Worm (Caenorhabditis elegans) whole organism, L1 larva: ENCODE results near the gene aptf-1.

Experiments used
- C16A3.4 ChIP-seq: fragments of 150-350 bp; optimal IDR thresholded peaks from 2 replicates; lab custom pipeline; 2014; ENCODE audit warnings: missing biosample characterization, missing genetic modification characterization
- C34B4.2 ChIP-seq: sonication (generic microtip); optimal IDR thresholded peaks from 2 replicates; lab custom pipeline; 2017; ENCODE audit warnings: mild to moderate bottlenecking, missing genetic modification characterization, missing compliant biosample characterization
- aha-1 ChIP-seq: fragments of 150-350 bp; optimal IDR thresholded peaks from 2 replicates; lab custom pipeline; 2014; ENCODE audit warnings: missing biosample characterization, missing genetic modification characterization
- ama-1 ChIP-seq: fragments of 150-350 bp; optimal IDR thresholded peaks from 2 replicates; lab custom pipeline; 2014
- ceh-82 ChIP-seq, 3 experiments: fragments of 150-350 bp in 1 of 3; sonication (generic microtip) in 2 of 3; optimal IDR thresholded peaks; 2 replicates each; lab custom pipeline; 2014 to 2017; ENCODE audit warnings: missing biosample characterization in 3 of 3, missing genetic modification characterization in 3 of 3
- dpl-1 ChIP-seq, 3 experiments: fragments of 150-350 bp in 2 of 3; sonication (generic microtip) in 1 of 3; optimal IDR thresholded peaks; 2 replicates each; lab custom pipeline; 2014 to 2017; ENCODE audit warnings: missing biosample characterization in 3 of 3, missing genetic modification characterization in 3 of 3, missing genetic modification reagents in 3 of 3
- dsc-1 ChIP-seq: sonication (generic microtip); optimal IDR thresholded peaks from 2 replicates; lab custom pipeline; 2016; ENCODE audit warnings: mild to moderate bottlenecking, missing genetic modification characterization, missing compliant biosample characterization
- efl-1 ChIP-seq, 4 experiments: fragments of 150-350 bp; optimal IDR thresholded peaks in 3 of 4; peaks in 1 of 4; 1 replicate in 1 of 4; 2 replicates in 3 of 4; lab custom pipeline; 2014; ENCODE audit warnings: missing biosample characterization in 2 of 4, missing genetic modification characterization in 2 of 4, missing genetic modification reagents in 2 of 4
- egl-13 ChIP-seq: sonication (generic microtip); optimal IDR thresholded peaks from 2 replicates; lab custom pipeline; 2016; ENCODE audit warnings: missing genotype, missing genetic modification reagents, missing genetic modification characterization, missing compliant biosample characterization
- elt-3 ChIP-seq, 6 experiments: fragments of 150-350 bp in 1 of 6; sonication (generic microtip); optimal IDR thresholded peaks; 2 replicates each; lab custom pipeline; 2017 to 2018; ENCODE audit warnings: missing biosample characterization in 6 of 6, missing genetic modification characterization in 6 of 6, inconsistent platforms in 1 of 6
- fkh-10 ChIP-seq: sonication (generic microtip); optimal IDR thresholded peaks from 2 replicates; lab custom pipeline; 2017; ENCODE audit warnings: missing biosample characterization, missing genetic modification reagents, missing genetic modification characterization
- fkh-8 ChIP-seq: sonication (generic microtip); optimal IDR thresholded peaks from 2 replicates; lab custom pipeline; 2016; ENCODE audit warnings: mild to moderate bottlenecking, missing genetic modification characterization, missing compliant biosample characterization
- grh-1 ChIP-seq: fragments of 200-800 bp; sonication (Bioruptor generic); IDR thresholded peaks from 2 replicates; pipeline ENCODE4 v1.3.6; 2022; ENCODE audit warnings: missing genetic modification reagents, missing genetic modification characterization, missing compliant biosample characterization
- hlh-4 ChIP-seq: sonication (generic microtip); optimal IDR thresholded peaks from 2 replicates; lab custom pipeline; 2016; ENCODE audit warnings: mild to moderate bottlenecking, missing genetic modification characterization, missing compliant biosample characterization
- hpl-2 ChIP-seq: fragments of 150-350 bp; optimal IDR thresholded peaks from 2 replicates; lab custom pipeline; 2014; ENCODE audit warnings: missing biosample characterization, missing genetic modification reagents, missing genetic modification characterization
- irx-1 ChIP-seq: sonication (generic microtip); optimal IDR thresholded peaks from 2 replicates; lab custom pipeline; 2016; ENCODE audit warnings: missing genetic modification characterization, missing compliant biosample characterization
- lin-13 ChIP-seq: fragments of 150-350 bp; optimal IDR thresholded peaks from 2 replicates; lab custom pipeline; 2014; ENCODE audit warnings: missing biosample characterization, missing genetic modification reagents, missing genetic modification characterization
- lin-14 ChIP-seq: fragments of 200-800 bp; sonication (Bioruptor generic); optimal IDR thresholded peaks from 2 replicates; lab custom pipeline; 2018; ENCODE audit warnings: mild to moderate bottlenecking, missing genetic modification characterization, moderate library complexity, missing compliant biosample characterization
- lin-35 ChIP-seq, 2 experiments: fragments of 150-350 bp; optimal IDR thresholded peaks; 2 replicates each; lab custom pipeline; 2014; ENCODE audit warnings: missing biosample characterization in 2 of 2, missing genetic modification characterization in 2 of 2, missing genetic modification reagents in 2 of 2
- lsy-2 ChIP-seq, 2 experiments: fragments of 150-350 bp; optimal IDR thresholded peaks; 2 replicates each; lab custom pipeline; 2014; ENCODE audit warnings: missing biosample characterization in 2 of 2, missing genetic modification characterization in 2 of 2
- mab-9 ChIP-seq: fragments of 200-800 bp; sonication (Bioruptor generic); IDR thresholded peaks from 2 replicates; pipeline ENCODE4 v1.3.6; 2022; ENCODE audit warnings: missing genetic modification reagents, missing genetic modification characterization, missing compliant biosample characterization
- mep-1 ChIP-seq: fragments of 150-350 bp; optimal IDR thresholded peaks from 2 replicates; lab custom pipeline; 2014; ENCODE audit warnings: missing biosample characterization, missing genetic modification characterization
- nhr-19 ChIP-seq: fragments of 200-800 bp; sonication (Bioruptor generic); conservative IDR thresholded peaks from 2 replicates; pipeline ENCODE4 v1.3.6; 2022; ENCODE audit warnings: missing genetic modification characterization, missing compliant biosample characterization
- nhr-20 ChIP-seq: sonication (generic microtip); optimal IDR thresholded peaks from 2 replicates; lab custom pipeline; 2016; ENCODE audit warnings: mild to moderate bottlenecking, missing genetic modification characterization, missing compliant biosample characterization
- nhr-47 ChIP-seq: sonication (generic microtip); optimal IDR thresholded peaks from 2 replicates; lab custom pipeline; 2016; ENCODE audit warnings: mild to moderate bottlenecking, missing genetic modification characterization, moderate library complexity, missing compliant biosample characterization
- nhr-71 ChIP-seq: sonication (generic microtip); optimal IDR thresholded peaks from 2 replicates; lab custom pipeline; 2016; ENCODE audit warnings: mild to moderate bottlenecking, missing genetic modification characterization, moderate library complexity, missing compliant biosample characterization
- nhr-77 ChIP-seq: fragments of 150-350 bp; optimal IDR thresholded peaks from 2 replicates; lab custom pipeline; 2014; ENCODE audit warnings: missing biosample characterization, missing genetic modification characterization
- nhr-85 ChIP-seq: sonication (generic microtip); peaks from one replicate; lab custom pipeline; 2016; ENCODE audit warnings: missing genetic modification characterization, inconsistent platforms, missing compliant biosample characterization
- pag-3 ChIP-seq: sonication (generic microtip); optimal IDR thresholded peaks from 2 replicates; lab custom pipeline; 2017; ENCODE audit warnings: missing genetic modification characterization, mild to moderate bottlenecking, missing compliant biosample characterization, antibody characterized with exemption, borderline replicate concordance; ENCODE audit not compliant: insufficient read depth
- pqm-1 ChIP-seq: sonication (generic microtip); optimal IDR thresholded peaks from 3 replicates; lab custom pipeline; 2017; ENCODE audit warnings: missing biosample characterization, missing genetic modification characterization
- rnt-1 ChIP-seq: sonication (generic microtip); optimal IDR thresholded peaks from 2 replicates; lab custom pipeline; 2016; ENCODE audit warnings: mild to moderate bottlenecking, missing genetic modification characterization, moderate library complexity, missing compliant biosample characterization
- snpc-4 ChIP-seq: fragments of 150-350 bp; optimal IDR thresholded peaks from 2 replicates; lab custom pipeline; 2014; ENCODE audit warnings: missing biosample characterization, missing genetic modification characterization
- snu-23 ChIP-seq: sonication (generic microtip); optimal IDR thresholded peaks from 2 replicates; lab custom pipeline; 2016; ENCODE audit warnings: missing genetic modification characterization, missing compliant biosample characterization
- sup-37 ChIP-seq: fragments of 200-800 bp; sonication (Bioruptor generic); optimal IDR thresholded peaks from 2 replicates; lab custom pipeline; 2018; ENCODE audit warnings: mild to moderate bottlenecking, missing genetic modification characterization, missing compliant biosample characterization
- swsn-7 ChIP-seq: sonication (generic microtip); optimal IDR thresholded peaks from 2 replicates; lab custom pipeline; 2016; ENCODE audit warnings: missing genetic modification characterization, missing compliant biosample characterization
- tbx-2 ChIP-seq: sonication (generic microtip); optimal IDR thresholded peaks from 2 replicates; lab custom pipeline; 2016; ENCODE audit warnings: missing genetic modification characterization, missing compliant biosample characterization
- tlp-1 ChIP-seq: fragments of 150-350 bp; optimal IDR thresholded peaks from 2 replicates; lab custom pipeline; 2014; ENCODE audit warnings: missing biosample characterization, missing genetic modification characterization
- unc-62 ChIP-seq: fragments of 150-350 bp; optimal IDR thresholded peaks from 2 replicates; lab custom pipeline; 2014; ENCODE audit warnings: missing biosample characterization, missing genetic modification reagents, missing genetic modification characterization
- unc-86 ChIP-seq: sonication (generic microtip); optimal IDR thresholded peaks from 2 replicates; lab custom pipeline; 2016; ENCODE audit warnings: missing genetic modification characterization, missing compliant biosample characterization
- unc-98 ChIP-seq: fragments of 200-800 bp; sonication (Bioruptor generic); IDR thresholded peaks from 2 replicates; pipeline ENCODE4 v1.3.6; 2022; ENCODE audit warnings: missing genetic modification characterization, missing compliant biosample characterization
- vab-15 ChIP-seq: sonication (generic microtip); optimal IDR thresholded peaks from 2 replicates; lab custom pipeline; 2017; ENCODE audit warnings: missing genotype, mild to moderate bottlenecking, missing genetic modification characterization, missing compliant biosample characterization
- xbp-1 ChIP-seq: sonication (generic microtip); optimal IDR thresholded peaks from 2 replicates; lab custom pipeline; 2016; ENCODE audit warnings: missing genetic modification characterization, missing compliant biosample characterization
- zip-4 ChIP-seq: fragments of 200-800 bp; sonication (Bioruptor generic); optimal IDR thresholded peaks from 2 replicates; lab custom pipeline; 2018; ENCODE audit warnings: mild to moderate bottlenecking, missing genetic modification characterization, moderate library complexity, missing compliant biosample characterization
- ztf-11 ChIP-seq, 2 experiments: sonication (generic microtip); optimal IDR thresholded peaks; 2 replicates each; lab custom pipeline; 2016 to 2017; ENCODE audit warnings: missing genetic modification characterization in 2 of 2, missing biosample characterization in 1 of 2, missing compliant biosample characterization in 1 of 2
- ztf-4 ChIP-seq: fragments of 150-350 bp; optimal IDR thresholded peaks from 2 replicates; lab custom pipeline; 2014; ENCODE audit warnings: missing biosample characterization, missing genetic modification characterization

Gene aptf-1

ce11 chrII:6489711-6490184, 35.0 kb downstream of the aptf-1 start, which contains the start of the genes snr-3 and rsp-5 (continued):
- TF ChIP-seq zip-4: no peak
- TF ChIP-seq C34B4.2 (tag; lab: Kevin White, UChicago): no peak
- peak; percentile 98 to 99 for TF ChIP-seq lsy-2 (tag; optimal IDR thresholded peaks at IDR 0.05; lab: Kevin White, UChicago)

ce11 chrII:6491187-6491586, 36.4 kb downstream of the aptf-1 start:
- TF ChIP-seq hpl-2 (GFP tag; lab: Kevin White, UChicago) (no peak), sup-37 (no peak), elt-3 (tag; optimal IDR thresholded peaks at IDR 0.05; lab: Kevin White, UChicago) (no peak), nhr-85 (tag; lab: Kevin White, UChicago) (no peak), pag-3 (tag; lab: Kevin White, UChicago) (no peak), mab-9 (GFP tag; lab: Robert Waterston, UW) (no peak), aha-1 (tag; lab: Kevin White, UChicago) (no peak), dsc-1 (tag; lab: Kevin White, UChicago) (no peak), xbp-1 (tag; lab: Kevin White, UChicago) (no peak), irx-1 (tag; lab: Kevin White, UChicago) (no peak), lsy-2 (tag; optimal IDR thresholded peaks at IDR 0.05; lab: Kevin White, UChicago) (no peak)

ce11 chrII:6491817-6492452, 37.2 kb downstream of the aptf-1 start, which contains the start of the genes T28D9.11 and T28D9.1:
T28D9.11 (minus strand) TSS chrII:6491993.
T28D9.1 (plus strand) TSS chrII:6492402.
- TF ChIP-seq mep-1 (tag; lab: Kevin White, UChicago) (peak; percentile 30), C16A3.4 (peak; percentile 12), nhr-77 (tag; lab: Kevin White, UChicago) (peak; percentile 54), elt-3 (tag; optimal IDR thresholded peaks at IDR 0.05; lab: Kevin White, UChicago) (no peak), ztf-11 (tag; optimal IDR thresholded peaks at IDR 0.05; lab: Kevin White, UChicago) (peak in 1 of 2 experiments; percentile 54), hlh-4 (tag; lab: Kevin White, UChicago) (no peak), nhr-20 (peak; percentile 32), unc-62 (GFP tag; lab: Kevin White, UChicago) (no peak), nhr-47 (peak; percentile 56), pqm-1 (tag; lab: Kevin White, UChicago) (no peak), egl-13 (peak; percentile 26), lsy-2 (tag; optimal IDR thresholded peaks at IDR 0.05; lab: Kevin White, UChicago) (peak; percentile 46 to 71), snpc-4 (tag; lab: Kevin White, UChicago) (peak; percentile 80), dsc-1 (tag; lab: Kevin White, UChicago) (peak; percentile 18), rnt-1 (peak; percentile 58), ztf-4 (tag; lab: Kevin White, UChicago) (peak; percentile 23), vab-15 (tag; lab: Kevin White, UChicago) (no peak), lin-35 (GFP tag; optimal IDR thresholded peaks at IDR 0.05; lab: Kevin White, UChicago) (peak in 1 of 2 experiments; percentile 56), nhr-19 (GFP tag; lab: Robert Waterston, UW) (0 out of 2 replicates have a peak, but pooled peaks have one; percentile 16), fkh-10 (GFP tag; lab: Kevin White, UChicago) (peak; percentile 50), unc-98 (GFP tag; lab: Robert Waterston, UW) (no peak), dpl-1 (GFP tag; optimal IDR thresholded peaks at IDR 0.05; lab: Kevin White, UChicago) (peak in 2 of 3 experiments; percentile 4 to 50), ama-1 (lab: Kevin White, UChicago) (peak; percentile 59), snu-23 (GFP tag; lab: Kevin White, UChicago) (peak; percentile 32), efl-1 (optimal IDR thresholded peaks at IDR 0.05; lab: Kevin White, UChicago) (peak; percentile 38 to 55), efl-1 (GFP tag; optimal IDR thresholded peaks at IDR 0.05 in 1 of 2; lab: Kevin White, UChicago) (peak in 1 of 2 experiments; percentile 32), lin-14 (GFP tag; lab: Kevin White, UChicago) (peak; percentile 88), lin-13 (GFP tag; lab: Kevin White, UChicago) (peak; percentile 33), ceh-82 (tag; optimal IDR thresholded peaks at IDR 0.05; lab: Kevin White, UChicago) (peak in 2 of 3 experiments; percentile 56 to 81), C34B4.2 (tag; lab: Kevin White, UChicago) (no peak), mab-9 (GFP tag; lab: Robert Waterston, UW) (0 out of 2 replicates have a peak, but pooled peaks have one; percentile 25), tlp-1 (tag; lab: Kevin White, UChicago) (no peak), swsn-7 (peak; percentile 49), nhr-71 (tag; lab: Kevin White, UChicago) (peak; percentile 55), unc-86 (tag; lab: Kevin White, UChicago) (peak; percentile 53), xbp-1 (tag; lab: Kevin White, UChicago) (peak; percentile 6), tbx-2 (tag; lab: Kevin White, UChicago) (peak; percentile 18), grh-1 (0 out of 2 replicates have a peak, but pooled peaks have one; percentile 22), fkh-8 (tag; lab: Kevin White, UChicago) (peak; percentile 87)
